Worm (Caenorhabditis elegans) whole organism, L3 larva: Measurements from ENCODE around the gene nprl-3.

Experiments
- R02D3.7 ChIP-seq: fragments of 150-350 bp; optimal IDR thresholded peaks from 2 replicates; lab custom pipeline; 2014; ENCODE audit warnings: missing biosample characterization, missing genetic modification characterization
- ama-1 ChIP-seq: fragments of 150-350 bp; optimal IDR thresholded peaks from 2 replicates; lab custom pipeline; 2018
- ceh-28 ChIP-seq: fragments of 150-350 bp; optimal IDR thresholded peaks from 2 replicates; lab custom pipeline; 2014; ENCODE audit warnings: missing biosample characterization, missing genetic modification reagents, missing genetic modification characterization
- ceh-82 ChIP-seq: fragments of 150-350 bp; optimal IDR thresholded peaks from 2 replicates; lab custom pipeline; 2014; ENCODE audit warnings: missing biosample characterization, missing genetic modification characterization
- ceh-9 ChIP-seq: sonication (generic microtip); optimal IDR thresholded peaks from 2 replicates; lab custom pipeline; 2018; ENCODE audit warnings: missing biosample characterization, missing genetic modification characterization
- daf-12 ChIP-seq: fragments of 150-350 bp; optimal IDR thresholded peaks from 2 replicates; lab custom pipeline; 2014; ENCODE audit warnings: missing biosample characterization, missing genetic modification reagents, missing genetic modification characterization
- elt-1 ChIP-seq: fragments of 150-350 bp; optimal IDR thresholded peaks from 2 replicates; lab custom pipeline; 2014; ENCODE audit warnings: missing biosample characterization, missing genetic modification characterization
- elt-3 ChIP-seq, 3 experiments: fragments of 150-350 bp in 1 of 3; sonication (generic microtip) in 2 of 3; optimal IDR thresholded peaks; 2 replicates in 2 of 3; 4 replicates in 1 of 3; lab custom pipeline; 2014 to 2017; ENCODE audit warnings: missing biosample characterization in 3 of 3, missing genetic modification characterization in 3 of 3
- fkh-10 ChIP-seq: sonication (generic microtip); optimal IDR thresholded peaks from 2 replicates; lab custom pipeline; 2017; ENCODE audit warnings: missing biosample characterization, missing genetic modification reagents, missing genetic modification characterization
- fkh-2 ChIP-seq: fragments of 150-350 bp; optimal IDR thresholded peaks from 2 replicates; lab custom pipeline; 2014; ENCODE audit warnings: missing biosample characterization, missing genetic modification reagents, missing genetic modification characterization
- fos-1 ChIP-seq: fragments of 150-350 bp; optimal IDR thresholded peaks from 2 replicates; lab custom pipeline; 2014; ENCODE audit warnings: missing biosample characterization, missing genetic modification characterization
- jun-1 ChIP-seq: fragments of 150-350 bp; optimal IDR thresholded peaks from 2 replicates; lab custom pipeline; 2014; ENCODE audit warnings: missing biosample characterization, missing genetic modification reagents, missing genetic modification characterization
- lin-39 ChIP-seq: fragments of 150-350 bp; optimal IDR thresholded peaks from 2 replicates; lab custom pipeline; 2018; ENCODE audit warnings: missing biosample characterization, missing genetic modification reagents, missing genetic modification characterization
- lsy-12 ChIP-seq: sonication (generic microtip); optimal IDR thresholded peaks from 2 replicates; lab custom pipeline; 2016; ENCODE audit warnings: mild to moderate bottlenecking, missing genetic modification characterization, missing compliant biosample characterization
- mdl-1 ChIP-seq: fragments of 150-350 bp; optimal IDR thresholded peaks from 2 replicates; lab custom pipeline; 2014; ENCODE audit warnings: missing biosample characterization, missing genetic modification characterization
- nfya-1 ChIP-seq: sonication (generic microtip); optimal IDR thresholded peaks from 2 replicates; lab custom pipeline; 2017; ENCODE audit warnings: missing genetic modification characterization, mild to moderate bottlenecking, missing compliant biosample characterization, antibody characterized with exemption, moderate library complexity; ENCODE audit not compliant: insufficient read depth
- nhr-12 ChIP-seq: fragments of 150-350 bp; optimal IDR thresholded peaks from 2 replicates; lab custom pipeline; 2014; ENCODE audit warnings: missing biosample characterization, missing genetic modification characterization
- nhr-23 ChIP-seq: fragments of 150-350 bp; optimal IDR thresholded peaks from 2 replicates; lab custom pipeline; 2014; ENCODE audit warnings: missing biosample characterization, missing genetic modification reagents, missing genetic modification characterization
- nhr-237 ChIP-seq: fragments of 150-350 bp; optimal IDR thresholded peaks from 2 replicates; lab custom pipeline; 2014; ENCODE audit warnings: missing biosample characterization, missing genetic modification characterization
- nhr-25 ChIP-seq: sonication (generic microtip); optimal IDR thresholded peaks from 2 replicates; lab custom pipeline; 2017; ENCODE audit warnings: missing biosample characterization, missing genetic modification characterization
- nhr-28 ChIP-seq: fragments of 150-350 bp; optimal IDR thresholded peaks from 2 replicates; lab custom pipeline; 2014; ENCODE audit warnings: missing biosample characterization, missing genetic modification characterization
- nhr-43 ChIP-seq: sonication (generic microtip); optimal IDR thresholded peaks from 2 replicates; lab custom pipeline; 2016; ENCODE audit warnings: mild to moderate bottlenecking, missing genetic modification characterization, missing compliant biosample characterization; ENCODE audit not compliant: poor library complexity, severe bottlenecking
- nhr-67 ChIP-seq: fragments of 150-350 bp; optimal IDR thresholded peaks from 2 replicates; lab custom pipeline; 2014; ENCODE audit warnings: missing biosample characterization, missing genetic modification characterization
- nhr-76 ChIP-seq: fragments of 150-350 bp; sonication (generic microtip); optimal IDR thresholded peaks from 5 replicates; lab custom pipeline; 2014; ENCODE audit warnings: missing biosample characterization, missing genetic modification characterization
- nhr-77 ChIP-seq: fragments of 150-350 bp; optimal IDR thresholded peaks from 2 replicates; lab custom pipeline; 2014; ENCODE audit warnings: missing biosample characterization, missing genetic modification characterization
- pha-4 ChIP-seq: fragments of 150-350 bp; optimal IDR thresholded peaks from 2 replicates; lab custom pipeline; 2014; ENCODE audit warnings: missing biosample characterization, missing genetic modification reagents, missing genetic modification characterization
- pqm-1 ChIP-seq: fragments of 150-350 bp; optimal IDR thresholded peaks from 2 replicates; lab custom pipeline; 2017; ENCODE audit warnings: missing biosample characterization, missing genetic modification characterization, inconsistent platforms
- tbx-2 ChIP-seq: sonication (generic microtip); optimal IDR thresholded peaks from 2 replicates; lab custom pipeline; 2016; ENCODE audit warnings: mild to moderate bottlenecking, missing genetic modification characterization, missing compliant biosample characterization
- ztf-11 ChIP-seq: fragments of 150-350 bp; optimal IDR thresholded peaks from 2 replicates; lab custom pipeline; 2014; ENCODE audit warnings: missing biosample characterization, missing genetic modification characterization
- ztf-4 ChIP-seq: fragments of 150-350 bp; optimal IDR thresholded peaks from 2 replicates; lab custom pipeline; 2014; ENCODE audit warnings: missing biosample characterization, missing genetic modification characterization

nprl-3 gene

ce11 chrIV:8266024-8266949, 31.0 kb upstream of the nprl-3 start:
- TF ChIP-seq fkh-2 (no peak), nfya-1 (tag; lab: Kevin White, UChicago) (no peak), ceh-28 (tag; lab: Kevin White, UChicago) (no peak), elt-3 (tag; optimal IDR thresholded peaks at IDR 0.05; lab: Kevin White, UChicago) (no peak)

- TF ChIP-seq nhr-67 (tag; lab: Kevin White, UChicago) (no peak), fos-1 (tag; lab: Kevin White, UChicago) (no peak), fkh-10 (GFP tag; lab: Kevin White, UChicago) (no peak), ama-1 (lab: Kevin White, UChicago) (no peak), lin-39 (no peak), tbx-2 (tag; lab: Kevin White, UChicago) (no peak), mdl-1 (tag; lab: Kevin White, UChicago) (no peak)
Observed at ce11 chrIV:8268024-8268423, 29.3 kb upstream of the nprl-3 start, which contains the start of the genes K07H8.5 and K07H8.8. TSS of gene K07H8.5 (plus strand) at chrIV:8268324. TSS of gene K07H8.8 (minus strand) at chrIV:8268412.

ce11 chrIV:8273334-8273733, 24.0 kb upstream of the nprl-3 start:
- no peak for TF ChIP-seq ztf-4 (tag; lab: Kevin White, UChicago)
- TF ChIP-seq elt-1 (tag; lab: Kevin White, UChicago) = peak; percentile 66

ce11 chrIV:8275232-8275631, 22.1 kb upstream of the nprl-3 start, which contains the start of gene K07H8.11:
TSS of gene K07H8.11 (minus strand) at chrIV:8275332.
- TF ChIP-seq R02D3.7 (tag; lab: Kevin White, UChicago) (no peak), nhr-28 (no peak), lin-39 (no peak), nhr-237 (tag; lab: Kevin White, UChicago) (no peak), lsy-12 (tag; lab: Kevin White, UChicago) (no peak), elt-3 (tag; optimal IDR thresholded peaks at IDR 0.05; lab: Kevin White, UChicago) (no peak), mdl-1 (tag; lab: Kevin White, UChicago) (no peak), nhr-76 (tag; lab: Kevin White, UChicago) (no peak), nhr-77 (tag; lab: Kevin White, UChicago) (no peak), nhr-12 (no peak), ama-1 (lab: Kevin White, UChicago) (no peak), pqm-1 (tag; lab: Kevin White, UChicago) (no peak), pha-4 (tag; lab: Kevin White, UChicago) (no peak), nhr-23 (tag; lab: Kevin White, UChicago) (no peak), ceh-82 (no peak), fkh-2 (no peak), nhr-25 (tag; lab: Kevin White, UChicago) (no peak)
- TF ChIP-seq, all 47 proteins: peak for 0

ce11 chrIV:8276609-8277008, 20.7 kb upstream of the nprl-3 start, which contains the start of gene K07H8.12:
TSS of gene K07H8.12 (minus strand) at chrIV:8276709.
- no peak for TF ChIP-seq ztf-11

- TF ChIP-seq nhr-43 (tag; lab: Kevin White, UChicago) (no peak), ceh-9 (tag; lab: Kevin White, UChicago) (no peak), jun-1 (tag; lab: Kevin White, UChicago) (no peak), fkh-10 (GFP tag; lab: Kevin White, UChicago) (no peak), daf-12 (no peak), fkh-2 (no peak)
Observed at ce11 chrIV:8283214-8283613, 14.1 kb upstream of the nprl-3 start.
